Worm (Caenorhabditis elegans) whole organism, L3 larva: ENCODE data around the gene fkh-7.

Experiments used
- ama-1 ChIP-seq: fragments of 150-350 bp; optimal IDR thresholded peaks from 2 replicates; lab custom pipeline; 2018
- ceh-82 ChIP-seq: fragments of 150-350 bp; optimal IDR thresholded peaks from 2 replicates; lab custom pipeline; 2014; ENCODE audit warnings: missing biosample characterization, missing genetic modification characterization
- ceh-9 ChIP-seq: sonication (generic microtip); optimal IDR thresholded peaks from 2 replicates; lab custom pipeline; 2018; ENCODE audit warnings: missing biosample characterization, missing genetic modification characterization
- fkh-10 ChIP-seq: sonication (generic microtip); optimal IDR thresholded peaks from 2 replicates; lab custom pipeline; 2017; ENCODE audit warnings: missing biosample characterization, missing genetic modification reagents, missing genetic modification characterization
- lin-15B ChIP-seq: fragments of 150-350 bp; optimal IDR thresholded peaks from 2 replicates; lab custom pipeline; 2014; ENCODE audit warnings: missing biosample characterization, missing genetic modification characterization
- nhr-11 ChIP-seq: fragments of 150-350 bp; optimal IDR thresholded peaks from 2 replicates; lab custom pipeline; 2014; ENCODE audit warnings: missing biosample characterization, missing genetic modification characterization
- nhr-25 ChIP-seq: sonication (generic microtip); optimal IDR thresholded peaks from 2 replicates; lab custom pipeline; 2017; ENCODE audit warnings: missing biosample characterization, missing genetic modification characterization
- nhr-28 ChIP-seq: fragments of 150-350 bp; optimal IDR thresholded peaks from 2 replicates; lab custom pipeline; 2014; ENCODE audit warnings: missing biosample characterization, missing genetic modification characterization
- pha-4 ChIP-seq: fragments of 150-350 bp; optimal IDR thresholded peaks from 2 replicates; lab custom pipeline; 2014; ENCODE audit warnings: missing biosample characterization, missing genetic modification reagents, missing genetic modification characterization
- tbx-2 ChIP-seq: sonication (generic microtip); optimal IDR thresholded peaks from 2 replicates; lab custom pipeline; 2016; ENCODE audit warnings: mild to moderate bottlenecking, missing genetic modification characterization, missing compliant biosample characterization
- zag-1 ChIP-seq: fragments of 150-350 bp; optimal IDR thresholded peaks from 2 replicates; lab custom pipeline; 2014; ENCODE audit warnings: missing biosample characterization, missing genetic modification characterization
- ztf-11 ChIP-seq: fragments of 150-350 bp; optimal IDR thresholded peaks from 2 replicates; lab custom pipeline; 2014; ENCODE audit warnings: missing biosample characterization, missing genetic modification characterization
- ztf-4 ChIP-seq: fragments of 150-350 bp; optimal IDR thresholded peaks from 2 replicates; lab custom pipeline; 2014; ENCODE audit warnings: missing biosample characterization, missing genetic modification characterization

DNA sequence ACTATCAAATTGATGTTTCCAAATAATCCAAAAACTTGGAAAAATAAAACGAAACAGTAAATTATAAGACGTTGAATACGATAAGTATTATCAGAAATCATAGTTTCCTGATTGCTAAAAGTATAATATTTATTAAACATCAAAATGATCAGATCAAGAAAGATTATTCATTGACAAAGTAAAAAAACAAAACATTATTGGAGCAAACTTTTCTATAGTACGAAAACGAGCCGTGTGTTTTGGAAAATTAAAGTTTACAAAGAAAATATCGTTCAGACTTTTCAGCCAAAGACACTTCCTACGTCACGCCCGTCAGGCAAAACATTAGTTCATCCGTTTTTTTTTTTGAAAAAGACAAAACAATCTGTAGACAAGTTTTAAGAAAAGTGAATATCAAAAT, 39.2 kb downstream of the fkh-7 start, which contains the start of gene srsx-15:
- no peak for TF ChIP-seq lin-15B (tag; lab: Kevin White, UChicago)
- TF ChIP-seq ceh-9 (tag; lab: Kevin White, UChicago), result no peak
- no peak for TF ChIP-seq tbx-2
- no peak for TF ChIP-seq nhr-28 (tag; lab: Kevin White, UChicago)
- TF ChIP-seq ztf-11 (tag; lab: Kevin White, UChicago), result no peak
- no peak for TF ChIP-seq ama-1 (lab: Kevin White, UChicago)
- no peak for TF ChIP-seq zag-1 (tag; lab: Kevin White, UChicago)
- TF ChIP-seq ceh-82 (tag; lab: Kevin White, UChicago), result no peak
- TF ChIP-seq ztf-4, result no peak
- no peak for TF ChIP-seq nhr-25 (tag; lab: Kevin White, UChicago)
- TF ChIP-seq fkh-10 (GFP tag; lab: Kevin White, UChicago), result no peak
- no peak for TF ChIP-seq nhr-11 (tag; lab: Kevin White, UChicago)
- no peak for TF ChIP-seq pha-4 (tag; lab: Kevin White, UChicago)
